Worm (Caenorhabditis elegans) whole organism, L2 larva: ENCODE measurements around the gene rer-1.
A peak's percentile ranks its signal among the peaks of the same experiment; 100 is the strongest.

Experiments used
- C34F6.9 ChIP-seq: fragments of 150-350 bp; optimal IDR thresholded peaks from 2 replicates; lab custom pipeline; 2014; ENCODE audit warnings: missing biosample characterization, missing genetic modification characterization
- F13H6.1 ChIP-seq: sonication (generic microtip); optimal IDR thresholded peaks from 2 replicates; lab custom pipeline; 2016; ENCODE audit warnings: missing genetic modification characterization, missing compliant biosample characterization
- R02D3.7 ChIP-seq: fragments of 150-350 bp; optimal IDR thresholded peaks from 2 replicates; lab custom pipeline; 2014; ENCODE audit warnings: missing biosample characterization, missing genetic modification characterization
- Y55F3AM.14 ChIP-seq: fragments of 200-800 bp; sonication (Bioruptor generic); optimal IDR thresholded peaks from 2 replicates; lab custom pipeline; 2018; ENCODE audit warnings: mild to moderate bottlenecking, missing genetic modification characterization, missing compliant biosample characterization
- ZK546.5 ChIP-seq: sonication (generic microtip); optimal IDR thresholded peaks from 2 replicates; lab custom pipeline; 2017; ENCODE audit warnings: missing biosample characterization, missing genetic modification characterization
- alr-1 ChIP-seq: fragments of 150-350 bp; optimal IDR thresholded peaks from 2 replicates; lab custom pipeline; 2014; ENCODE audit warnings: missing biosample characterization, missing genetic modification characterization
- aly-2 ChIP-seq: fragments of 150-350 bp; optimal IDR thresholded peaks from 2 replicates; lab custom pipeline; 2014; ENCODE audit warnings: missing biosample characterization, missing genetic modification characterization
- ama-1 ChIP-seq: fragments of 150-350 bp; optimal IDR thresholded peaks from 2 replicates; lab custom pipeline; 2018; ENCODE audit warnings: inconsistent platforms
- blmp-1 ChIP-seq: sonication (generic microtip); optimal IDR thresholded peaks from 2 replicates; lab custom pipeline; 2017; ENCODE audit warnings: missing genetic modification characterization, mild to moderate bottlenecking, missing compliant biosample characterization, antibody characterized with exemption, moderate library complexity; ENCODE audit not compliant: insufficient read depth
- ceh-16 ChIP-seq: fragments of 150-350 bp; optimal IDR thresholded peaks from 2 replicates; lab custom pipeline; 2014; ENCODE audit warnings: missing biosample characterization, missing genetic modification characterization
- ceh-82 ChIP-seq: fragments of 150-350 bp; optimal IDR thresholded peaks from 2 replicates; lab custom pipeline; 2014; ENCODE audit warnings: missing biosample characterization, missing genetic modification characterization
- crh-2 ChIP-seq: sonication (generic microtip); optimal IDR thresholded peaks from 2 replicates; lab custom pipeline; 2017; ENCODE audit warnings: missing biosample characterization, missing genetic modification characterization
- dmd-4 ChIP-seq: sonication (generic microtip); optimal IDR thresholded peaks from 2 replicates; lab custom pipeline; 2017; ENCODE audit warnings: missing biosample characterization, missing genetic modification characterization
- egl-27 ChIP-seq: sonication (generic microtip); optimal IDR thresholded peaks from 3 replicates; lab custom pipeline; 2017; ENCODE audit warnings: missing biosample characterization, missing genetic modification reagents, missing genetic modification characterization
- elt-1 ChIP-seq: fragments of 150-350 bp; optimal IDR thresholded peaks from 2 replicates; lab custom pipeline; 2014; ENCODE audit warnings: missing biosample characterization, missing genetic modification characterization
- elt-3 ChIP-seq: sonication (generic microtip); optimal IDR thresholded peaks from 2 replicates; lab custom pipeline; 2017; ENCODE audit warnings: missing biosample characterization, missing genetic modification characterization
- fos-1 ChIP-seq: fragments of 150-350 bp; optimal IDR thresholded peaks from 2 replicates; lab custom pipeline; 2014; ENCODE audit warnings: missing biosample characterization, missing genetic modification characterization
- gmeb-1 ChIP-seq: fragments of 150-350 bp; optimal IDR thresholded peaks from 2 replicates; lab custom pipeline; 2014; ENCODE audit warnings: missing biosample characterization, missing genetic modification characterization
- lin-11 ChIP-seq: fragments of 150-350 bp; sonication (generic microtip); optimal IDR thresholded peaks from 2 replicates; lab custom pipeline; 2014; ENCODE audit warnings: missing biosample characterization, missing genetic modification characterization, inconsistent platforms, mixed read lengths
- lin-13 ChIP-seq: fragments of 150-350 bp; optimal IDR thresholded peaks from 2 replicates; lab custom pipeline; 2014; ENCODE audit warnings: missing biosample characterization, missing genetic modification reagents, missing genetic modification characterization
- lin-39 ChIP-seq: fragments of 150-350 bp; optimal IDR thresholded peaks from 2 replicates; lab custom pipeline; 2014; ENCODE audit warnings: missing biosample characterization, missing genetic modification reagents, missing genetic modification characterization
- lsy-2 ChIP-seq, 2 experiments: fragments of 150-350 bp in 1 of 2; sonication (generic microtip) in 1 of 2; optimal IDR thresholded peaks; 2 replicates each; lab custom pipeline; 2014 to 2017; ENCODE audit warnings: missing biosample characterization in 2 of 2, missing genetic modification characterization in 2 of 2
- mab-5 ChIP-seq: fragments of 150-350 bp; optimal IDR thresholded peaks from 2 replicates; lab custom pipeline; 2014; ENCODE audit warnings: missing biosample characterization, missing genetic modification characterization
- mbf-1 ChIP-seq: sonication (generic microtip); optimal IDR thresholded peaks from 2 replicates; lab custom pipeline; 2017; ENCODE audit warnings: missing biosample characterization, missing genetic modification characterization
- mdl-1 ChIP-seq, 2 experiments: fragments of 150-350 bp in 1 of 2; sonication (generic microtip) in 1 of 2; optimal IDR thresholded peaks; 2 replicates each; lab custom pipeline; 2017; ENCODE audit warnings: missing biosample characterization in 2 of 2, missing genetic modification characterization in 2 of 2
- nhr-10 ChIP-seq: sonication (generic microtip); optimal IDR thresholded peaks from 2 replicates; lab custom pipeline; 2017; ENCODE audit warnings: missing biosample characterization, missing genetic modification characterization
- nhr-11 ChIP-seq: fragments of 150-350 bp; optimal IDR thresholded peaks from 2 replicates; lab custom pipeline; 2014; ENCODE audit warnings: missing biosample characterization, missing genetic modification characterization
- nhr-12 ChIP-seq: fragments of 150-350 bp; optimal IDR thresholded peaks from 2 replicates; lab custom pipeline; 2014; ENCODE audit warnings: missing biosample characterization, missing genetic modification characterization
- nhr-129 ChIP-seq: fragments of 150-350 bp; optimal IDR thresholded peaks from 2 replicates; lab custom pipeline; 2014; ENCODE audit warnings: missing biosample characterization, missing genetic modification characterization
- nhr-21 ChIP-seq: fragments of 150-350 bp; optimal IDR thresholded peaks from 2 replicates; lab custom pipeline; 2014; ENCODE audit warnings: missing biosample characterization, missing genetic modification characterization
- nhr-23 ChIP-seq: fragments of 150-350 bp; optimal IDR thresholded peaks from 2 replicates; lab custom pipeline; 2014; ENCODE audit warnings: missing biosample characterization, missing genetic modification reagents, missing genetic modification characterization
- nhr-237 ChIP-seq: fragments of 150-350 bp; optimal IDR thresholded peaks from 2 replicates; lab custom pipeline; 2014; ENCODE audit warnings: missing biosample characterization, missing genetic modification characterization
- nhr-25 ChIP-seq: fragments of 150-350 bp; sonication (generic microtip); optimal IDR thresholded peaks from 3 replicates; lab custom pipeline; 2014; ENCODE audit warnings: missing biosample characterization, missing genetic modification characterization
- nhr-6 ChIP-seq: fragments of 150-350 bp; optimal IDR thresholded peaks from 2 replicates; lab custom pipeline; 2014; ENCODE audit warnings: missing biosample characterization, missing genetic modification characterization
- nhr-77 ChIP-seq: fragments of 150-350 bp; optimal IDR thresholded peaks from 2 replicates; lab custom pipeline; 2014; ENCODE audit warnings: missing biosample characterization, missing genetic modification characterization
- sem-4 ChIP-seq: fragments of 150-350 bp; optimal IDR thresholded peaks from 2 replicates; lab custom pipeline; 2014; ENCODE audit warnings: missing biosample characterization, missing genetic modification reagents, missing genetic modification characterization
- skn-1 ChIP-seq: sonication (generic microtip); optimal IDR thresholded peaks from 2 replicates; lab custom pipeline; 2017; ENCODE audit warnings: missing biosample characterization, missing genetic modification characterization
- sma-3 ChIP-seq: sonication (generic microtip); optimal IDR thresholded peaks from 2 replicates; lab custom pipeline; 2016; ENCODE audit warnings: missing genetic modification reagents, missing genetic modification characterization, missing compliant biosample characterization
- sma-9 ChIP-seq, 2 experiments: fragments of 150-350 bp in 1 of 2; sonication (generic microtip) in 1 of 2; optimal IDR thresholded peaks; 2 replicates each; lab custom pipeline; 2014 to 2016; ENCODE audit warnings: missing genetic modification characterization in 2 of 2, mild to moderate bottlenecking in 1 of 2, missing biosample characterization in 1 of 2, missing compliant biosample characterization in 1 of 2, missing genetic modification reagents in 1 of 2, moderate library complexity in 1 of 2
- snpc-4 ChIP-seq: fragments of 150-350 bp; optimal IDR thresholded peaks from 2 replicates; lab custom pipeline; 2014; ENCODE audit warnings: missing biosample characterization, missing genetic modification characterization
- unc-55 ChIP-seq: fragments of 150-350 bp; sonication (generic microtip); optimal IDR thresholded peaks from 3 replicates; lab custom pipeline; 2014; ENCODE audit warnings: missing biosample characterization, missing genetic modification reagents, missing genetic modification characterization
- unc-62 ChIP-seq: fragments of 150-350 bp; optimal IDR thresholded peaks from 2 replicates; lab custom pipeline; 2014; ENCODE audit warnings: missing biosample characterization, missing genetic modification reagents, missing genetic modification characterization
- zag-1 ChIP-seq: fragments of 150-350 bp; optimal IDR thresholded peaks from 2 replicates; lab custom pipeline; 2014; ENCODE audit warnings: missing biosample characterization, missing genetic modification characterization
- ztf-1 ChIP-seq: fragments of 200-800 bp; sonication (Bioruptor generic); conservative IDR thresholded peaks from 2 replicates; pipeline ENCODE4 v1.3.6; 2022; ENCODE audit warnings: missing genetic modification characterization, missing compliant biosample characterization
- ztf-4 ChIP-seq: fragments of 150-350 bp; optimal IDR thresholded peaks from 2 replicates; lab custom pipeline; 2014; ENCODE audit warnings: missing biosample characterization, missing genetic modification characterization

Gene rer-1

ce11 chrII:8792640-8793039 lies 18.5 kb upstream of the rer-1 start, which contains the start of gene idpa-2:
Gene idpa-2, minus strand, starts transcription at chrII:8792740.
- TF ChIP-seq elt-3 (no peak), ceh-82 (tag; lab: Kevin White, UChicago) (no peak), lin-11 (tag; lab: Kevin White, UChicago) (no peak), R02D3.7 (tag; lab: Kevin White, UChicago) (no peak), unc-62 (GFP tag; lab: Kevin White, UChicago) (no peak), crh-2 (no peak), lin-13 (no peak), egl-27 (tag; lab: Kevin White, UChicago) (no peak), snpc-4 (tag; lab: Kevin White, UChicago) (no peak), nhr-77 (tag; lab: Kevin White, UChicago) (no peak), lin-39 (tag; lab: Kevin White, UChicago) (no peak), ztf-1 (no peak), gmeb-1 (tag; lab: Kevin White, UChicago) (no peak), alr-1 (tag; lab: Kevin White, UChicago) (no peak), nhr-12 (no peak), F13H6.1 (tag; lab: Kevin White, UChicago) (no peak)

- TF ChIP-seq ztf-1 (no peak), ama-1 (lab: Kevin White, UChicago) (no peak)
These were observed 17.1 kb upstream of the rer-1 start, which contains the start of gene F07H5.7 for ce11 chrII:8794072-8794471. Gene F07H5.7, minus strand, starts transcription at chrII:8794172.

- peak; percentile 17 for TF ChIP-seq sma-9 (GFP tag; optimal IDR thresholded peaks at IDR 0.05; lab: Kevin White, UChicago)
- TF ChIP-seq sma-9 (tag; optimal IDR thresholded peaks at IDR 0.05; lab: Kevin White, UChicago): no peak
- TF ChIP-seq snpc-4 (tag; lab: Kevin White, UChicago): no peak
- TF ChIP-seq Y55F3AM.14 (GFP tag; lab: Kevin White, UChicago): no peak
- TF ChIP-seq lin-13: no peak
- no peak for TF ChIP-seq nhr-11
These were observed 15.9 kb upstream of the rer-1 start for ce11 chrII:8795227-8795626.

- TF ChIP-seq sma-3 (GFP tag; lab: Kevin White, UChicago) (no peak), nhr-25 (no peak), snpc-4 (tag; lab: Kevin White, UChicago) (peak; percentile 6), ZK546.5 (tag; lab: Kevin White, UChicago) (no peak), elt-3 (no peak), nhr-6 (tag; lab: Kevin White, UChicago) (no peak), F13H6.1 (tag; lab: Kevin White, UChicago) (peak; percentile 88), mbf-1 (no peak), zag-1 (tag; lab: Kevin White, UChicago) (peak; percentile 79), blmp-1 (tag; lab: Kevin White, UChicago) (no peak), lsy-2 (tag; optimal IDR thresholded peaks at IDR 0.05; lab: Kevin White, UChicago) (peak; percentile 3 to 74), ceh-16 (no peak), aly-2 (tag; lab: Kevin White, UChicago) (no peak), nhr-11 (no peak), egl-27 (tag; lab: Kevin White, UChicago) (peak; percentile 89), nhr-237 (tag; lab: Kevin White, UChicago) (no peak), ztf-4 (tag; lab: Kevin White, UChicago) (peak; percentile 63), nhr-21 (no peak), nhr-129 (tag; lab: Kevin White, UChicago) (peak; percentile 55), ama-1 (lab: Kevin White, UChicago) (no peak), nhr-10 (tag; lab: Kevin White, UChicago) (no peak), nhr-23 (tag; lab: Kevin White, UChicago) (no peak), sma-9 (GFP tag; optimal IDR thresholded peaks at IDR 0.05; lab: Kevin White, UChicago) (peak; percentile 95), sma-9 (tag; optimal IDR thresholded peaks at IDR 0.05; lab: Kevin White, UChicago) (no peak), unc-62 (GFP tag; lab: Kevin White, UChicago) (peak; percentile 8), gmeb-1 (tag; lab: Kevin White, UChicago) (no peak), alr-1 (tag; lab: Kevin White, UChicago) (no peak), unc-55 (peak; percentile 59), mdl-1 (tag; optimal IDR thresholded peaks at IDR 0.05; lab: Kevin White, UChicago) (peak; percentile 22 to 82), C34F6.9 (tag; lab: Kevin White, UChicago) (peak; percentile 88), ztf-1 (no peak), dmd-4 (tag; lab: Kevin White, UChicago) (no peak), Y55F3AM.14 (GFP tag; lab: Kevin White, UChicago) (peak; percentile 38), elt-1 (tag; lab: Kevin White, UChicago) (no peak), skn-1 (tag; lab: Kevin White, UChicago) (no peak), ceh-82 (tag; lab: Kevin White, UChicago) (peak; percentile 52), lin-11 (tag; lab: Kevin White, UChicago) (peak; percentile 44), nhr-12 (no peak), lin-13 (no peak), lin-39 (tag; lab: Kevin White, UChicago) (no peak), fos-1 (tag; lab: Kevin White, UChicago) (peak; percentile 19), sem-4 (peak; percentile 86), mab-5 (peak; percentile 21)
These were observed 14.8 kb upstream of the rer-1 start for ce11 chrII:8796391-8796790.
